Fruit fly (Drosophila melanogaster): ENCODE measurements around the gene snRNP-U1-C.

The snRNP-U1-C gene

dm6 chr3R:18995556-18996272, 12.3 kb upstream of the snRNP-U1-C start (continued):
- TF ChIP-seq pho (GFP tag; optimal IDR thresholded peaks at IDR 0.05) (no peak), prd (optimal IDR thresholded peaks at IDR 0.05) (no peak), prd (GFP tag; IDR thresholded peaks at IDR 0.05) (peak; percentile 88), CG33213 (GFP tag; optimal IDR thresholded peaks at IDR 0.05) (no peak), rib (GFP tag; IDR thresholded peaks at IDR 0.05) (no peak), CG9727 (GFP tag; optimal IDR thresholded peaks at IDR 0.05) (peak; percentile 72), nau (GFP tag; optimal IDR thresholded peaks at IDR 0.05) (peak; percentile 97), sug (tag; optimal IDR thresholded peaks at IDR 0.05) (no peak), CG8478 (optimal IDR thresholded peaks at IDR 0.05) (no peak), pros (GFP tag; optimal IDR thresholded peaks at IDR 0.05) (no peak), lmd (GFP tag; IDR thresholded peaks at IDR 0.05) (peak; percentile 79), CG1647 (GFP tag; optimal IDR thresholded peaks at IDR 0.05) (no peak), CG13624 (GFP tag; optimal IDR thresholded peaks at IDR 0.05) (no peak), CG12942 (GFP tag; optimal IDR thresholded peaks at IDR 0.05) (peak; percentile 63), chinmo (GFP tag; IDR thresholded peaks at IDR 0.05; ENCODE audit: partially characterized antibody) (no peak), gfzf (GFP tag; optimal IDR thresholded peaks at IDR 0.05) (no peak), toy (GFP tag; IDR thresholded peaks at IDR 0.05) (no peak), zfh2 (GFP tag; optimal IDR thresholded peaks at IDR 0.05) (no peak), ro (GFP tag; IDR thresholded peaks at IDR 0.05) (peak; percentile 54), Scr (GFP tag; IDR thresholded peaks at IDR 0.05; ENCODE audit: partially characterized antibody) (no peak), CG13296 (GFP tag; optimal IDR thresholded peaks at IDR 0.05) (no peak), inv (GFP tag; IDR thresholded peaks at IDR 0.05; ENCODE audit: partially characterized antibody) (no peak), slou (GFP tag; optimal IDR thresholded peaks at IDR 0.05) (peak; percentile 20), fd96Cb (tag; optimal IDR thresholded peaks at IDR 0.05) (peak; percentile 87), vfl (GFP tag; optimal IDR thresholded peaks at IDR 0.05) (no peak), fd64A (GFP tag; optimal IDR thresholded peaks at IDR 0.05) (peak; percentile 64), CG2712 (tag; optimal IDR thresholded peaks at IDR 0.05) (peak; percentile 87), CG17186 (GFP tag; optimal IDR thresholded peaks at IDR 0.05) (no peak), CTCF (GFP tag; optimal IDR thresholded peaks at IDR 0.05) (no peak), CG10979 (tag; optimal IDR thresholded peaks at IDR 0.05) (peak; percentile 91), CG13287 (GFP tag; IDR thresholded peaks at IDR 0.05; ENCODE audit: partially characterized antibody) (no peak), Fer3 (tag; optimal IDR thresholded peaks at IDR 0.05) (peak; percentile 61), PHDP (tag; optimal IDR thresholded peaks at IDR 0.05) (peak; percentile 84), CG14441 (GFP tag; IDR thresholded peaks at IDR 0.05) (peak; percentile 72), CG7987 (GFP tag; optimal IDR thresholded peaks at IDR 0.05) (no peak), CG9437 (GFP tag; optimal IDR thresholded peaks at IDR 0.05) (peak; percentile 67), kni (GFP tag; optimal IDR thresholded peaks at IDR 0.05) (no peak), Xbp1 (GFP tag; optimal IDR thresholded peaks at IDR 0.05) (peak; percentile 82), CG12104 (GFP tag; optimal IDR thresholded peaks at IDR 0.05) (peak; percentile 16), CG10543 (GFP tag; optimal IDR thresholded peaks at IDR 0.05) (no peak), sd (tag; optimal IDR thresholded peaks at IDR 0.05) (no peak), unpg (GFP tag; optimal IDR thresholded peaks at IDR 0.05) (peak; percentile 85), CG7839 (tag; optimal IDR thresholded peaks at IDR 0.05) (peak; percentile 83), CG16815 (GFP tag; optimal IDR thresholded peaks at IDR 0.05) (peak; percentile 53), CG6683 (GFP tag; optimal IDR thresholded peaks at IDR 0.05) (peak; percentile 17), stwl (tag; optimal IDR thresholded peaks at IDR 0.05) (peak; percentile 22), Ravus (GFP tag; IDR thresholded peaks at IDR 0.05) (peak; percentile 49), ERR (GFP tag; optimal IDR thresholded peaks at IDR 0.05) (no peak), tll (GFP tag; optimal IDR thresholded peaks at IDR 0.05) (no peak), CG42726 (GFP tag; IDR thresholded peaks at IDR 0.05; ENCODE audit: partially characterized antibody) (no peak)

Data from whole organism, embryonic.